Worm (Caenorhabditis elegans): ENCODE data around the gene F47D12.3.
A peak's percentile ranks its signal among the peaks of the same experiment; 100 is the strongest.

- TF ChIP-seq med-1 (GFP tag; optimal IDR thresholded peaks at IDR 0.05; ENCODE audit: insufficient read depth) (peak; percentile 29), ref-1 (GFP tag; conservative IDR thresholded peaks at IDR 0.05) (no peak), klf-2 (GFP tag; conservative IDR thresholded peaks at IDR 0.05) (no peak), ztf-23 (GFP tag; IDR thresholded peaks at IDR 0.05) (0 out of 2 replicates have a peak, but pooled peaks have one; percentile 40), flt-1 (GFP tag; IDR thresholded peaks at IDR 0.05) (peak; percentile 75; the same call in 1 of the 2 replicates), ztf-29 (GFP tag; IDR thresholded peaks at IDR 0.05) (no peak), cog-1 (tag; optimal IDR thresholded peaks at IDR 0.05) (peak; percentile 73), tab-1 (GFP tag; IDR thresholded peaks at IDR 0.05) (no peak)
These were observed 46.5 kb downstream of the F47D12.3 start for ce11 chrIII:6344737-6345136.
